Worm (Caenorhabditis elegans): ENCODE results near the gene him-18.
A peak's percentile ranks its signal among the peaks of the same experiment; 100 is the strongest.

him-18 gene

DNA sequence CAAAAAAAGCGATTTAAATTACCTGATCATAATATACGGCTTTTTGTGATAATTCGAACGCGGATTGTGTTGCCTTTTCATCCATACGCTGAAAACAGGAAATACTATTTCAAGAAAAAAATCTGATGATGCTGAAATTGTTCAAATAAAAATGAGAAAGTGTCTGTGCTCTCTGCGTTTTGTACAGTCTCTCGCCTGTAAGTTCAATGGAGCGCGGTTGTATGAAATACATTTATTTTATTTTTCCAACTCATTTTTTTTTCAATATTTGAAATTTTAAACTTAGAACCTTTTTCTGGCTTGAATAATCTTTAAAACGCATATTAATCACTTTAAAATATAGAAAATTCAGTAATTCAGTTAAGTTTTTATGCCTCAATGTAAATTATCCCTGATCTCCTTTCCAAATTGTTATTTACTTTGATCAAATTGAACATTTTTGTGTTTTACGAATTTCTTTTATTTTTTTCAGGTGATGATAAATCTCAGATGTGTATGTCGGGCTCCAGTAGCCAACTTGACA, 11.0 kb downstream of the him-18 start, which contains the start of the genes clp-2 and mrpl-16:
Gene clp-2, minus strand, starts transcription at position 94 of the 523 bp plus-strand sequence.
Gene mrpl-16, plus strand, starts transcription at position 473 of the 523 bp plus-strand sequence.
- no peak for TF ChIP-seq klf-2 (GFP tag; conservative IDR thresholded peaks at IDR 0.05)
- no peak for TF ChIP-seq cog-1 (tag; optimal IDR thresholded peaks at IDR 0.05)
- TF ChIP-seq T22C8.4 (GFP tag; IDR thresholded peaks at IDR 0.05), result no peak
- TF ChIP-seq ztf-29 (GFP tag; IDR thresholded peaks at IDR 0.05), result no peak
- TF ChIP-seq med-1 (GFP tag; optimal IDR thresholded peaks at IDR 0.05; ENCODE audit: insufficient read depth), result no peak
- TF ChIP-seq tab-1 (GFP tag; IDR thresholded peaks at IDR 0.05), result no peak
- no peak for TF ChIP-seq ztf-23 (GFP tag; IDR thresholded peaks at IDR 0.05)
- TF ChIP-seq flt-1 (GFP tag; IDR thresholded peaks at IDR 0.05), result no peak
- no peak for TF ChIP-seq ref-1 (GFP tag; conservative IDR thresholded peaks at IDR 0.05)

ce11 chrIII:4699922-4700321, 15.1 kb downstream of the him-18 start, which contains the start of gene sel-13:
sel-13 (minus strand) TSS chrIII:4700224.
- TF ChIP-seq ref-1 (GFP tag; conservative IDR thresholded peaks at IDR 0.05), result no peak
- no peak for TF ChIP-seq ztf-23 (GFP tag; IDR thresholded peaks at IDR 0.05)

DNA sequence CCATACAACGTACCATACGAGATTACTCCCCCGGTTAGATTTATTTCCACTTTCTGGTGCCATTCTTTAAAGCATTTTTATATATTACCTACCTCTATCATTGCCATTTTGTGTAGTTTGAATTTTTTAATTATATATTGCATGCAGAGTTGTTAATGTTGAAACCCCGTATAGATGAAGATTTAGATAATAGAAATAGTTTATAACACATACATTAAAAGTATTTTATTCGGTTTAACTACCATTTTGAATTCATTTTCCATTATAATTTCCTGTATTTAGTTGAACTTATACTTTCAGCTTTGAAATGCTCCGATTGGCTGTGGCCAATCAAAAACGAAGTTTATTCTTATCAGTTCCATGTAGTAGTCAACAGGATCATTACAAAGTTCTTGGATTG, 17.2 kb downstream of the him-18 start, which contains the start of gene dnj-18:
Gene dnj-18, plus strand, starts transcription at position 301 of the 400 bp plus-strand sequence.
- TF ChIP-seq klf-2 (GFP tag; conservative IDR thresholded peaks at IDR 0.05) (no peak), tab-1 (GFP tag; IDR thresholded peaks at IDR 0.05) (no peak), flt-1 (GFP tag; IDR thresholded peaks at IDR 0.05) (no peak)

DNA sequence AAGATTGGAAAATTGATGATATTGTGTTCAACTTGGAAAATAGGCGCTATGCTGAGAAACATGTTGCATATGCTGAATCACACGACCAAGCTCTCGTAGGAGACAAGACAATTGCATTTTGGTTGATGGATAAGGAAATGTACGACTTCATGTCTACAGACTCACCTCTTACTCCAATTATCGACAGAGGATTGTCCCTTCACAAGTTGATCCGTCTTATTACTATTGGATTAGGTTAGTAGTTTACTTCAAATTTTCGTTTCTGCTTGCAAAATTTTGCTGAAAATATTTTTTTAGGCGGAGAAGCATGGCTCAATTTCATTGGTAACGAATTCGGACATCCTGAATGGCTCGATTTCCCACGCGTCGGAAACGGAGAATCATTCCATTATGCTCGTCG, 18.1 kb downstream of the him-18 start:
- TF ChIP-seq med-1 (GFP tag; optimal IDR thresholded peaks at IDR 0.05; ENCODE audit: insufficient read depth) (no peak), flt-1 (GFP tag; IDR thresholded peaks at IDR 0.05) (no peak), ztf-23 (GFP tag; IDR thresholded peaks at IDR 0.05) (no peak), ztf-29 (GFP tag; IDR thresholded peaks at IDR 0.05) (no peak), klf-2 (GFP tag; conservative IDR thresholded peaks at IDR 0.05) (no peak), cog-1 (tag; optimal IDR thresholded peaks at IDR 0.05) (no peak), T22C8.4 (GFP tag; IDR thresholded peaks at IDR 0.05) (no peak), ref-1 (GFP tag; conservative IDR thresholded peaks at IDR 0.05) (no peak)

- TF ChIP-seq flt-1 (GFP tag; IDR thresholded peaks at IDR 0.05) (no peak), ztf-23 (GFP tag; IDR thresholded peaks at IDR 0.05) (no peak), ztf-29 (GFP tag; IDR thresholded peaks at IDR 0.05) (no peak)
Measured at ce11 chrIII:4695057-4695456, 19.9 kb downstream of the him-18 start, which contains the start of gene T04A8.7. T04A8.7 (plus strand) TSS chrIII:4695357.

- TF ChIP-seq T22C8.4 (GFP tag; IDR thresholded peaks at IDR 0.05), result no peak
- no peak for TF ChIP-seq ztf-23 (GFP tag; IDR thresholded peaks at IDR 0.05)
- no peak for TF ChIP-seq med-1 (GFP tag; optimal IDR thresholded peaks at IDR 0.05; ENCODE audit: insufficient read depth)
Measured at ce11 chrIII:4693695-4694094, 21.3 kb downstream of the him-18 start, which contains the start of gene T04A8.8. T04A8.8 (plus strand) TSS chrIII:4693995.

DNA sequence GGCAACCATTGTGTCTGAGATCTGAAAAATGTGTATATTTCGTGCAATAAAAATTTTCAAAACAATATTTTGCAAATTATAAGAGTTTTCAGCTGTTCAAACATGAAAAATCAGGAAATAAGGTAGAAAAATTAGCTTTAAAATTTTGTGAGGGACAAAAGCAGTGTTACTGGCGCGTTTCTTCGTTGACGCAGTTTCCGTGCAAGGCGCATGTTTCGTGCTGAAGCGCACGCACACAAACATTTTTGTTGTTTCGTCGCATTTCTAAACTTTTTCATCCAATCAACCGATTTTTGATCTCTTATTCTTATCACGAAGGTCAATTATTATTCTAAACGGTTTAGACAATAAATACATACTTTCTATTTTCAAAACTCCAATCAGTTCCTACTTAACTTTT, 21.7 kb downstream of the him-18 start, which contains the start of gene nifk-1:
Gene nifk-1, minus strand, starts transcription at position 27 of the 400 bp plus-strand sequence.
- TF ChIP-seq ztf-23 (GFP tag; IDR thresholded peaks at IDR 0.05), result peak; percentile 50; the same call in 1 of the 2 replicates
- no peak for TF ChIP-seq ref-1 (GFP tag; conservative IDR thresholded peaks at IDR 0.05)
- TF ChIP-seq tab-1 (GFP tag; IDR thresholded peaks at IDR 0.05), result no peak
- TF ChIP-seq ztf-29 (GFP tag; IDR thresholded peaks at IDR 0.05), result no peak

DNA sequence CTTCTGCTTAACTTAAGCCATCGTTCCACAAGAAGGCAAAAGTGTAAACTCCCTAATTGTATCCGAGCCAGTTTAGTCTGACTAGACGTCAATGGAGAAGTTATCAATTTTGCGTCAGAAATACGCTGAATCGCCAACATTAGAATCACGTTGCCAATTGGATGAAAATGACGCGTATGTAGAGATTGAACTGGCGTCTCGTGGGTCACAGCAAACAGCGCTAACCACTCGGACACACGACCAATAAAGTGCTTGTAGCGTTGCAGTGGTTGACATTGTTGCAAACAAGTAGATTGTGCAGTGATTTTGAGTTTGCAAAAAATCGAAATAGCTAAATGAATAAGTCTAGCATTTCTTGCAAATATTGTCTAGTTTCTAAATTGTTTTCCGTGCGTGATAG, 25.4 kb downstream of the him-18 start:
- peak; percentile 93 for TF ChIP-seq tab-1 (GFP tag; IDR thresholded peaks at IDR 0.05)
- TF ChIP-seq T22C8.4 (GFP tag; IDR thresholded peaks at IDR 0.05), result peak; percentile 81
- peak; percentile 91 for TF ChIP-seq flt-1 (GFP tag; IDR thresholded peaks at IDR 0.05)
- TF ChIP-seq ztf-29 (GFP tag; IDR thresholded peaks at IDR 0.05), result peak; percentile 78; the same call in 1 of the 2 replicates
- peak; percentile 55 for TF ChIP-seq cog-1 (tag; optimal IDR thresholded peaks at IDR 0.05)
- TF ChIP-seq ref-1 (GFP tag; conservative IDR thresholded peaks at IDR 0.05), result peak; percentile 73
- peak; percentile 33 for TF ChIP-seq med-1 (GFP tag; optimal IDR thresholded peaks at IDR 0.05; ENCODE audit: insufficient read depth)
- 0 out of 2 replicates have a peak, but pooled peaks have one; percentile 53 for TF ChIP-seq klf-2 (GFP tag; conservative IDR thresholded peaks at IDR 0.05)
- peak; percentile 89 for TF ChIP-seq ztf-23 (GFP tag; IDR thresholded peaks at IDR 0.05)

DNA sequence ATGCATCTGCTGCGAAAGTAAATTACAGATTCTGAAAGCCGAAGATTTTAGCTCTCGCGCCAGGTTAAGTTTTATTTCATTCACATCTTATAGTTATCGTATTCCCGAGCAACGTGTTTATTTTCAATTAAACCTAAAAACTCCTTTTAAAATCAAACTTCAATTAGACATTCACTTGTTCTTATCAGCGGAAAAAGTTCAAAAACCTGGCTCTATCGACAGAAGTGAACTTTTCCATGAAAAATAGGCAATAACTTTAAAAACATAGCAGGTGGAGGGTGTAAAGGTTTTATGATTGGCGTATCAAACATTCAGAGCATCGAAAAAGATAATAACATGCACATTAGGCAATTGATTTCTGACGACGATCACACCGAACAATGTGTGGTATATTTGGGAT, 26.0 kb downstream of the him-18 start, which contains the start of gene ppat-1:
Gene ppat-1, plus strand, starts transcription at position 316 of the 400 bp plus-strand sequence.
- no peak for TF ChIP-seq klf-2 (GFP tag; conservative IDR thresholded peaks at IDR 0.05)
- no peak for TF ChIP-seq med-1 (GFP tag; optimal IDR thresholded peaks at IDR 0.05; ENCODE audit: insufficient read depth)
- TF ChIP-seq tab-1 (GFP tag; IDR thresholded peaks at IDR 0.05), result no peak

- TF ChIP-seq ztf-29 (GFP tag; IDR thresholded peaks at IDR 0.05) (no peak), ztf-23 (GFP tag; IDR thresholded peaks at IDR 0.05) (no peak), flt-1 (GFP tag; IDR thresholded peaks at IDR 0.05) (no peak), klf-2 (GFP tag; conservative IDR thresholded peaks at IDR 0.05) (0 out of 2 replicates have a peak, but pooled peaks have one; percentile 24)
Measured at ce11 chrIII:4688356-4688755, 26.6 kb downstream of the him-18 start, which contains the start of gene tag-243. tag-243 (minus strand) TSS chrIII:4688456.

- no peak for TF ChIP-seq med-1 (GFP tag; optimal IDR thresholded peaks at IDR 0.05; ENCODE audit: insufficient read depth)
- TF ChIP-seq flt-1 (GFP tag; IDR thresholded peaks at IDR 0.05), result no peak
- no peak for TF ChIP-seq tab-1 (GFP tag; IDR thresholded peaks at IDR 0.05)
- TF ChIP-seq ref-1 (GFP tag; conservative IDR thresholded peaks at IDR 0.05), result no peak
- no peak for TF ChIP-seq klf-2 (GFP tag; conservative IDR thresholded peaks at IDR 0.05)
- no peak for TF ChIP-seq ztf-29 (GFP tag; IDR thresholded peaks at IDR 0.05)
- no peak for TF ChIP-seq T22C8.4 (GFP tag; IDR thresholded peaks at IDR 0.05)
- no peak for TF ChIP-seq cog-1 (tag; optimal IDR thresholded peaks at IDR 0.05)
- TF ChIP-seq ztf-23 (GFP tag; IDR thresholded peaks at IDR 0.05), result no peak
Measured at ce11 chrIII:4687134-4687533, 27.9 kb downstream of the him-18 start.

Measured in whole organism, midembryonic.